Worm (Caenorhabditis elegans) whole organism, young adult: ENCODE results near the gene gcy-8.
A peak's percentile ranks its signal among the peaks of the same experiment; 100 is the strongest.
"Not testable (repeated sequence)": the region's sequence is repeated elsewhere in the genome, so short reads cannot be mapped to it uniquely, and the experiment has no call there.

Experiments used
- B0019.2 ChIP-seq: fragments of 200-800 bp; sonication (Bioruptor generic); conservative IDR thresholded peaks from 2 replicates; pipeline ENCODE4 v1.3.6; 2022; ENCODE audit warnings: missing genetic modification reagents, missing genetic modification characterization, missing compliant biosample characterization
- B0336.3 ChIP-seq: fragments of 200-800 bp; sonication (Bioruptor generic); IDR thresholded peaks from 2 replicates; pipeline ENCODE4 v1.3.6; 2022; ENCODE audit warnings: missing genetic modification characterization, missing compliant biosample characterization
- C17E4.6 ChIP-seq: fragments of 200-800 bp; sonication (Bioruptor generic); IDR thresholded peaks from 2 replicates; pipeline ENCODE4 v1.3.6; 2022; ENCODE audit warnings: missing genetic modification reagents, missing genetic modification characterization, missing compliant biosample characterization
- D2030.7 ChIP-seq: fragments of 200-800 bp; sonication (Bioruptor generic); IDR thresholded peaks from 2 replicates; pipeline ENCODE4 v1.3.6; 2022; ENCODE audit warnings: missing genetic modification reagents, missing genetic modification characterization, missing compliant biosample characterization
- F33H1.4 ChIP-seq: fragments of 200-800 bp; sonication (Bioruptor generic); IDR thresholded peaks from 2 replicates; pipeline ENCODE4 v1.3.6; 2022; ENCODE audit warnings: missing genetic modification reagents, missing genetic modification characterization, missing compliant biosample characterization
- F37B4.10 ChIP-seq: fragments of 200-800 bp; sonication (Bioruptor generic); IDR thresholded peaks from 2 replicates; pipeline ENCODE4 v1.3.6; 2022; ENCODE audit warnings: missing genetic modification characterization, missing compliant biosample characterization
- F49E8.2 ChIP-seq: sonication (generic microtip); optimal IDR thresholded peaks from 3 replicates; lab custom pipeline; 2017; ENCODE audit warnings: missing genetic modification characterization, mild to moderate bottlenecking, missing compliant biosample characterization, antibody characterized with exemption, moderate library complexity; ENCODE audit not compliant: insufficient read depth
- K12H6.12 ChIP-seq: fragments of 200-800 bp; sonication (Bioruptor generic); optimal IDR thresholded peaks from 2 replicates; lab custom pipeline; 2018; ENCODE audit warnings: mild to moderate bottlenecking, missing genetic modification characterization, missing compliant biosample characterization
- Y53F4B.3 ChIP-seq: fragments of 200-800 bp; sonication (Bioruptor generic); IDR thresholded peaks from 2 replicates; pipeline ENCODE4 v1.3.6; 2022; ENCODE audit warnings: missing genetic modification reagents, missing genetic modification characterization, missing compliant biosample characterization
- Y67H2A.10 ChIP-seq: fragments of 200-800 bp; sonication (Bioruptor generic); conservative IDR thresholded peaks from 2 replicates; pipeline ENCODE4 v1.3.6; 2022; ENCODE audit warnings: missing genetic modification reagents, missing genetic modification characterization, missing compliant biosample characterization
- Y95B8A.8 ChIP-seq: fragments of 200-800 bp; sonication (Bioruptor generic); IDR thresholded peaks from 2 replicates; pipeline ENCODE4 v1.3.6; 2022; ENCODE audit warnings: missing genetic modification reagents, missing genetic modification characterization, missing compliant biosample characterization
- aptf-2 ChIP-seq: fragments of 200-800 bp; sonication (Bioruptor generic); conservative IDR thresholded peaks from 2 replicates; pipeline ENCODE4 v1.3.6; 2022; ENCODE audit warnings: missing genetic modification reagents, missing genetic modification characterization, missing compliant biosample characterization
- athp-1 ChIP-seq: sonication (generic microtip); optimal IDR thresholded peaks from 2 replicates; lab custom pipeline; 2017; ENCODE audit warnings: mild to moderate bottlenecking, missing genetic modification characterization, missing compliant biosample characterization
- attf-3 ChIP-seq: fragments of 200-800 bp; sonication (Bioruptor generic); conservative IDR thresholded peaks from 2 replicates; pipeline ENCODE4 v1.3.6; 2022; ENCODE audit warnings: missing genetic modification reagents, missing genetic modification characterization, missing compliant biosample characterization
- attf-5 ChIP-seq: fragments of 200-800 bp; sonication (Bioruptor generic); optimal IDR thresholded peaks from 2 replicates; lab custom pipeline; 2018; ENCODE audit warnings: mild to moderate bottlenecking, missing genetic modification characterization, missing compliant biosample characterization
- attf-6 ChIP-seq: fragments of 200-800 bp; sonication (Bioruptor generic); IDR thresholded peaks from 2 replicates; pipeline ENCODE4 v1.3.6; 2022; ENCODE audit warnings: missing genetic modification reagents, missing genetic modification characterization, missing compliant biosample characterization
- ceh-40 ChIP-seq: fragments of 200-800 bp; sonication (Bioruptor generic); IDR thresholded peaks from 2 replicates; pipeline ENCODE4 v1.3.6; 2022; ENCODE audit warnings: missing genetic modification characterization, missing compliant biosample characterization
- ceh-91 ChIP-seq: fragments of 200-800 bp; sonication (Bioruptor generic); IDR thresholded peaks from 2 replicates; pipeline ENCODE4 v1.3.6; 2022; ENCODE audit warnings: missing genetic modification reagents, missing genetic modification characterization, missing compliant biosample characterization
- dpl-1 ChIP-seq: fragments of 150-350 bp; optimal IDR thresholded peaks from 2 replicates; lab custom pipeline; 2014; ENCODE audit warnings: missing biosample characterization, missing genetic modification reagents, missing genetic modification characterization
- efl-1 ChIP-seq: fragments of 150-350 bp; optimal IDR thresholded peaks from 2 replicates; lab custom pipeline; 2014; ENCODE audit warnings: missing biosample characterization, missing genetic modification reagents, missing genetic modification characterization
- egl-44 ChIP-seq: fragments of 200-800 bp; sonication (Bioruptor generic); IDR thresholded peaks from 2 replicates; pipeline ENCODE4 v1.3.6; 2022; ENCODE audit warnings: missing genetic modification reagents, missing genetic modification characterization, missing compliant biosample characterization
- egrh-3 ChIP-seq: fragments of 200-800 bp; sonication (Bioruptor generic); IDR thresholded peaks from 2 replicates; pipeline ENCODE4 v1.3.6; 2022; ENCODE audit warnings: missing genetic modification reagents, missing genetic modification characterization, missing compliant biosample characterization
- ekl-4 ChIP-seq: fragments of 200-800 bp; sonication (Bioruptor generic); IDR thresholded peaks from 2 replicates; pipeline ENCODE4 v1.3.6; 2022; ENCODE audit warnings: missing genetic modification reagents, missing genetic modification characterization, missing compliant biosample characterization
- him-1 ChIP-seq: sonication (generic microtip); optimal IDR thresholded peaks from 2 replicates; lab custom pipeline; 2016; ENCODE audit warnings: missing genotype, missing genetic modification reagents, missing genetic modification characterization, missing compliant biosample characterization
- hmg-1.2 ChIP-seq: fragments of 200-800 bp; sonication (Bioruptor generic); IDR thresholded peaks from 2 replicates; pipeline ENCODE4 v1.3.6; 2022; ENCODE audit warnings: missing genetic modification reagents, missing genetic modification characterization, missing compliant biosample characterization
- hsf-1 ChIP-seq: fragments of 200-800 bp; sonication (Bioruptor generic); IDR thresholded peaks from 2 replicates; pipeline ENCODE4 v1.3.6; 2022; ENCODE audit warnings: missing genetic modification reagents, missing genetic modification characterization, missing compliant biosample characterization
- lin-26 ChIP-seq: fragments of 200-800 bp; sonication (Bioruptor generic); IDR thresholded peaks from 2 replicates; pipeline ENCODE4 v1.3.6; 2022; ENCODE audit warnings: missing genetic modification reagents, missing genetic modification characterization, missing compliant biosample characterization
- lin-40 ChIP-seq: sonication (generic microtip); optimal IDR thresholded peaks from 2 replicates; lab custom pipeline; 2016; ENCODE audit warnings: missing genetic modification characterization, mild to moderate bottlenecking, missing compliant biosample characterization, missing genotype, missing genetic modification reagents
- lin-54 ChIP-seq: fragments of 200-800 bp; sonication (Bioruptor generic); optimal IDR thresholded peaks from 2 replicates; lab custom pipeline; 2018; ENCODE audit warnings: mild to moderate bottlenecking, missing genetic modification characterization, missing compliant biosample characterization
- lir-1 ChIP-seq: fragments of 200-800 bp; sonication (Bioruptor generic); conservative IDR thresholded peaks from 2 replicates; pipeline ENCODE4 v1.3.6; 2022; ENCODE audit warnings: missing genetic modification reagents, missing genetic modification characterization, missing compliant biosample characterization
- lsl-1 ChIP-seq: fragments of 200-800 bp; sonication (Bioruptor generic); optimal IDR thresholded peaks from 2 replicates; lab custom pipeline; 2018; ENCODE audit warnings: mild to moderate bottlenecking, missing genetic modification characterization, moderate library complexity, missing compliant biosample characterization
- madf-3 ChIP-seq: fragments of 200-800 bp; sonication (Bioruptor generic); IDR thresholded peaks from 2 replicates; pipeline ENCODE4 v1.3.6; 2022; ENCODE audit warnings: missing genetic modification reagents, missing genetic modification characterization, missing compliant biosample characterization
- madf-6 ChIP-seq: fragments of 200-800 bp; sonication (Bioruptor generic); IDR thresholded peaks from 2 replicates; pipeline ENCODE4 v1.3.6; 2022; ENCODE audit warnings: missing genetic modification reagents, missing genetic modification characterization, missing compliant biosample characterization
- madf-8 ChIP-seq: fragments of 200-800 bp; sonication (Bioruptor generic); conservative IDR thresholded peaks from 2 replicates; pipeline ENCODE4 v1.3.6; 2022; ENCODE audit warnings: missing genetic modification reagents, missing genetic modification characterization, missing compliant biosample characterization
- mcd-1 ChIP-seq: fragments of 200-800 bp; sonication (Bioruptor generic); IDR thresholded peaks from 2 replicates; pipeline ENCODE4 v1.3.6; 2022; ENCODE audit warnings: missing genetic modification reagents, missing genetic modification characterization, missing compliant biosample characterization
- nfyb-1 ChIP-seq: fragments of 200-800 bp; sonication (Bioruptor generic); IDR thresholded peaks from 2 replicates; pipeline ENCODE4 v1.3.6; 2022; ENCODE audit warnings: missing genetic modification reagents, missing genetic modification characterization, missing compliant biosample characterization
- nhr-80 ChIP-seq: sonication (generic microtip); optimal IDR thresholded peaks from 2 replicates; lab custom pipeline; 2016; ENCODE audit warnings: missing genetic modification characterization, missing compliant biosample characterization
- pbrm-1 ChIP-seq: fragments of 200-800 bp; sonication (Bioruptor generic); IDR thresholded peaks from 2 replicates; pipeline ENCODE4 v1.3.6; 2022; ENCODE audit warnings: missing genetic modification reagents, missing genetic modification characterization, missing compliant biosample characterization
- rpc-1 ChIP-seq, 2 experiments: fragments of 150-350 bp in 1 of 2; sonication (generic microtip) in 1 of 2; optimal IDR thresholded peaks; 2 replicates each; lab custom pipeline; 2014 to 2018; ENCODE audit warnings: missing biosample characterization in 1 of 2, missing genetic modification characterization in 1 of 2, missing genetic modification reagents in 1 of 2, missing genotype in 1 of 2
- snpc-3.4 ChIP-seq: sonication (generic microtip); optimal IDR thresholded peaks from 2 replicates; lab custom pipeline; 2017; ENCODE audit warnings: missing genetic modification characterization, mild to moderate bottlenecking, missing compliant biosample characterization, antibody characterized with exemption, moderate library complexity, missing genotype, missing genetic modification reagents
- tbp1 ChIP-seq: fragments of 200-800 bp; sonication (Bioruptor generic); optimal IDR thresholded peaks from 2 replicates; lab custom pipeline; 2018; ENCODE audit warnings: mild to moderate bottlenecking, missing genetic modification characterization, missing compliant biosample characterization
- tlf-1 ChIP-seq: fragments of 200-800 bp; sonication (Bioruptor generic); optimal IDR thresholded peaks from 2 replicates; lab custom pipeline; 2018; ENCODE audit warnings: mild to moderate bottlenecking, missing genetic modification characterization, missing compliant biosample characterization
- unc-130 ChIP-seq: sonication (generic microtip); optimal IDR thresholded peaks from 2 replicates; lab custom pipeline; 2016; ENCODE audit warnings: missing genetic modification reagents, missing genetic modification characterization, missing compliant biosample characterization
- xnd-1 ChIP-seq: sonication (generic microtip); optimal IDR thresholded peaks from 2 replicates; lab custom pipeline; 2016; ENCODE audit warnings: missing genotype, missing genetic modification reagents, missing genetic modification characterization, missing compliant biosample characterization
- ztf-18 ChIP-seq: sonication (generic microtip); optimal IDR thresholded peaks from 2 replicates; lab custom pipeline; 2016; ENCODE audit warnings: missing genotype, mild to moderate bottlenecking, missing genetic modification characterization, missing compliant biosample characterization
- ztf-25 ChIP-seq: fragments of 200-800 bp; sonication (Bioruptor generic); IDR thresholded peaks from 2 replicates; pipeline ENCODE4 v1.3.6; 2022; ENCODE audit warnings: missing genetic modification reagents, missing genetic modification characterization, missing compliant biosample characterization
- ztf-26 ChIP-seq: sonication (generic microtip); optimal IDR thresholded peaks from 2 replicates; lab custom pipeline; 2017; ENCODE audit warnings: missing genetic modification characterization, missing compliant biosample characterization
- ztf-28 ChIP-seq: fragments of 200-800 bp; sonication (Bioruptor generic); IDR thresholded peaks from 2 replicates; pipeline ENCODE4 v1.3.6; 2022; ENCODE audit warnings: missing genetic modification reagents, missing genetic modification characterization, missing compliant biosample characterization

Gene gcy-8

ce11 chrIV:7946899-7947499 is 19.0 kb downstream of the gcy-8 start, which contains the start of gene F20D12.12:
TSS of gene F20D12.12 (plus strand) at chrIV:7947440.
- TF ChIP-seq Y53F4B.3 (GFP tag; lab: Robert Waterston, UW), result peak; percentile 53; the same call in 1 of the 2 replicates
- TF ChIP-seq ceh-91 (GFP tag; lab: Robert Waterston, UW), result peak; percentile 97
- TF ChIP-seq unc-130 (GFP tag; lab: Kevin White, UChicago), result peak; percentile 55
- TF ChIP-seq ceh-40 (GFP tag; lab: Robert Waterston, UW), result 0 out of 2 replicates have a peak, but pooled peaks have one; percentile 40
- peak; percentile 83 for TF ChIP-seq egrh-3
- peak; percentile 69 for TF ChIP-seq xnd-1
- TF ChIP-seq madf-3 (GFP tag; lab: Robert Waterston, UW), result peak; percentile 90
- peak; percentile 88 for TF ChIP-seq mcd-1 (GFP tag; lab: Robert Waterston, UW)
- peak; percentile 96 for TF ChIP-seq madf-6 (GFP tag; lab: Robert Waterston, UW)
- peak; percentile 96 for TF ChIP-seq nfyb-1
- peak; percentile 78 for TF ChIP-seq lin-54 (GFP tag; lab: Kevin White, UChicago)
- TF ChIP-seq ekl-4, result peak; percentile 90
- TF ChIP-seq egl-44, result peak; percentile 47; the same call in 1 of the 2 replicates
- TF ChIP-seq B0019.2, result peak; percentile 96
- peak; percentile 94 for TF ChIP-seq attf-5 (GFP tag; lab: Kevin White, UChicago)
- peak; percentile 71 for TF ChIP-seq lin-40
- peak; percentile 14 for TF ChIP-seq rpc-1 (optimal IDR thresholded peaks at IDR 0.05; lab: Kevin White, UChicago)
- TF ChIP-seq rpc-1 (tag; optimal IDR thresholded peaks at IDR 0.05; lab: Kevin White, UChicago), result not testable (repeated sequence)
- TF ChIP-seq attf-6 (GFP tag; lab: Robert Waterston, UW), result peak; percentile 75
- TF ChIP-seq ztf-25 (GFP tag; lab: Robert Waterston, UW), result peak; percentile 92
- TF ChIP-seq nhr-80 (tag; lab: Kevin White, UChicago), result peak; percentile 48
- TF ChIP-seq C17E4.6 (GFP tag; lab: Robert Waterston, UW), result peak; percentile 76
- TF ChIP-seq ztf-28 (GFP tag; lab: Robert Waterston, UW), result peak; percentile 98
- peak; percentile 85 for TF ChIP-seq hmg-1.2 (GFP tag; lab: Robert Waterston, UW)
- TF ChIP-seq efl-1 (GFP tag; lab: Kevin White, UChicago), result peak; percentile 92
- peak; percentile 88 for TF ChIP-seq attf-3 (GFP tag; lab: Robert Waterston, UW)
- TF ChIP-seq pbrm-1 (GFP tag; lab: Robert Waterston, UW), result peak; percentile 93
- TF ChIP-seq B0336.3 (GFP tag; lab: Robert Waterston, UW), result peak; percentile 60
- peak; percentile 91 for TF ChIP-seq madf-8 (GFP tag; lab: Robert Waterston, UW)
- peak; percentile 88 for TF ChIP-seq hsf-1 (GFP tag; lab: Robert Waterston, UW)
- peak; percentile 88 for TF ChIP-seq F33H1.4
- peak; percentile 23 for TF ChIP-seq ztf-26 (tag; lab: Kevin White, UChicago)
- TF ChIP-seq dpl-1 (GFP tag; lab: Kevin White, UChicago), result peak; percentile 67
- TF ChIP-seq D2030.7 (GFP tag; lab: Robert Waterston, UW), result peak; percentile 99
- TF ChIP-seq Y67H2A.10 (GFP tag; lab: Robert Waterston, UW), result peak; percentile 86
- peak; percentile 87 for TF ChIP-seq lsl-1 (GFP tag; lab: Kevin White, UChicago)
- peak; percentile 97 for TF ChIP-seq aptf-2 (GFP tag; lab: Robert Waterston, UW)
- peak; percentile 72 for TF ChIP-seq lir-1
- peak; percentile 59 for TF ChIP-seq tbp1 (GFP tag; lab: Kevin White, UChicago)
- peak; percentile 23 for TF ChIP-seq him-1 (tag; lab: Kevin White, UChicago)
- peak; percentile 49 for TF ChIP-seq K12H6.12 (tag; lab: Kevin White, UChicago)
- peak; percentile 38 for TF ChIP-seq ztf-18 (tag; lab: Kevin White, UChicago)
- TF ChIP-seq lin-26 (GFP tag; lab: Robert Waterston, UW), result peak; percentile 84
- TF ChIP-seq F37B4.10, result 0 out of 2 replicates have a peak, but pooled peaks have one; percentile 6
- peak; percentile 65 for TF ChIP-seq athp-1 (tag; lab: Kevin White, UChicago)
- peak; percentile 97 for TF ChIP-seq Y95B8A.8
- TF ChIP-seq tlf-1 (GFP tag; lab: Kevin White, UChicago), result peak; percentile 69
- peak; percentile 64 for TF ChIP-seq snpc-3.4 (tag; lab: Kevin White, UChicago)
- peak; percentile 73 for TF ChIP-seq F49E8.2 (tag; lab: Kevin White, UChicago)
